Worm (Caenorhabditis elegans) whole organism, midembryonic: ENCODE results near the gene nhr-3.
"Not testable (repeated sequence)": the region's sequence is repeated elsewhere in the genome, so short reads cannot be mapped to it uniquely, and the experiment has no call there.

Experiments
- T22C8.4 ChIP-seq: fragments of 200-800 bp; sonication (Bioruptor generic); IDR thresholded peaks from 2 replicates; pipeline ENCODE4 v1.3.6; 2022; ENCODE audit warnings: missing genetic modification characterization, missing compliant biosample characterization
- cog-1 ChIP-seq: sonication (generic microtip); optimal IDR thresholded peaks from 2 replicates; lab custom pipeline; 2016; ENCODE audit warnings: missing genetic modification characterization, missing compliant biosample characterization
- flt-1 ChIP-seq: fragments of 200-800 bp; sonication (Bioruptor generic); IDR thresholded peaks from 2 replicates; pipeline ENCODE4 v1.3.6; 2022; ENCODE audit warnings: missing genetic modification characterization, missing compliant biosample characterization
- klf-2 ChIP-seq: fragments of 200-800 bp; sonication (Bioruptor generic); conservative IDR thresholded peaks from 2 replicates; pipeline ENCODE4 v1.3.6; 2022; ENCODE audit warnings: missing genetic modification reagents, missing genetic modification characterization, missing compliant biosample characterization
- med-1 ChIP-seq: sonication (generic microtip); optimal IDR thresholded peaks from 2 replicates; lab custom pipeline; 2017; ENCODE audit warnings: missing genetic modification characterization, mild to moderate bottlenecking, missing compliant biosample characterization, antibody characterized with exemption, missing genetic modification reagents; ENCODE audit not compliant: insufficient read depth
- ref-1 ChIP-seq: fragments of 200-800 bp; sonication (Bioruptor generic); conservative IDR thresholded peaks from 2 replicates; pipeline ENCODE4 v1.3.6; 2022; ENCODE audit warnings: missing genetic modification reagents, missing genetic modification characterization, missing compliant biosample characterization
- tab-1 ChIP-seq: fragments of 200-800 bp; sonication (Bioruptor generic); IDR thresholded peaks from 2 replicates; pipeline ENCODE4 v1.3.6; 2022; ENCODE audit warnings: missing genetic modification characterization, missing compliant biosample characterization
- ztf-23 ChIP-seq: fragments of 200-800 bp; sonication (Bioruptor generic); IDR thresholded peaks from 2 replicates; pipeline ENCODE4 v1.3.6; 2022; ENCODE audit warnings: missing genetic modification reagents, missing genetic modification characterization, missing compliant biosample characterization
- ztf-29 ChIP-seq: fragments of 200-800 bp; sonication (Bioruptor generic); IDR thresholded peaks from 2 replicates; pipeline ENCODE4 v1.3.6; 2022; ENCODE audit warnings: missing genetic modification reagents, missing genetic modification characterization, missing compliant biosample characterization

nhr-3 gene

DNA sequence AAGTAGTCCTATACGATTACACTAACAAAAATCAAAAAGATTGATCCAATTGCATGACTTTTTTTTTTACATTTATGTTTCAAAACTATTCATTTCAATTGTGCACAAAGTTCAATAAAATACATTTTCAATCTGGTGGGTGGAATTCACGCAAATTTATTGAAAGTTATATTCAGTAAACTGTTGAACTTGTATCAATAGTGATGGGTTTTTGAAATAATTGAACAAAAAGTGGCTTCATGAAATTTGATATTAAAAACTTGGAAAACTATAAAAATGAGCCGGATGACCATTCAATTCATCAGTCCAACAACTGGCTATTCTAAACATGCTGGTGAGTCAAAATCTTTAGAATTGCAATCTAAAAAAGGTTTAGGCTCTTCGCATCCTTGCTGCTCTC is 35.0 kb upstream of the nhr-3 start, which contains the start of gene nspc-16:
Gene nspc-16, plus strand, starts transcription at position 301 of the 400 bp plus-strand sequence.
- TF ChIP-seq tab-1 = no peak
- TF ChIP-seq ztf-23 (GFP tag; lab: Robert Waterston, UW) = no peak
- TF ChIP-seq ref-1 = no peak
- no peak for TF ChIP-seq flt-1 (GFP tag; lab: Robert Waterston, UW)
- TF ChIP-seq med-1 (GFP tag; lab: Kevin White, UChicago) = no peak

DNA sequence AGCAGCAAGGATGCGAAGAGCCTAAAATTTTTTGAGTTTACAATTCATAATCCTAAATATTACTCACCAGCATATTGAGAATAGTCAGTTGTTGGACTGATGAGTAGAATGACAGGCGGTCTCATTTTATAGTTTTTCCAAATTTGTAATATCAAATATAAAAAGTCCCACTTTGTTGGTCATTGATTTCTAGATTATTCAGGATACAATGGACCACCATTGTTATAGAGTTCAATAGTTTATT is 33.3 kb upstream of the nhr-3 start, which contains the start of gene nspc-17:
Gene nspc-17, minus strand, starts transcription at position 101 of the 244 bp plus-strand sequence.
- TF ChIP-seq klf-2; flt-1 (GFP tag; lab: Robert Waterston, UW); tab-1: not testable (repeated sequence)

DNA sequence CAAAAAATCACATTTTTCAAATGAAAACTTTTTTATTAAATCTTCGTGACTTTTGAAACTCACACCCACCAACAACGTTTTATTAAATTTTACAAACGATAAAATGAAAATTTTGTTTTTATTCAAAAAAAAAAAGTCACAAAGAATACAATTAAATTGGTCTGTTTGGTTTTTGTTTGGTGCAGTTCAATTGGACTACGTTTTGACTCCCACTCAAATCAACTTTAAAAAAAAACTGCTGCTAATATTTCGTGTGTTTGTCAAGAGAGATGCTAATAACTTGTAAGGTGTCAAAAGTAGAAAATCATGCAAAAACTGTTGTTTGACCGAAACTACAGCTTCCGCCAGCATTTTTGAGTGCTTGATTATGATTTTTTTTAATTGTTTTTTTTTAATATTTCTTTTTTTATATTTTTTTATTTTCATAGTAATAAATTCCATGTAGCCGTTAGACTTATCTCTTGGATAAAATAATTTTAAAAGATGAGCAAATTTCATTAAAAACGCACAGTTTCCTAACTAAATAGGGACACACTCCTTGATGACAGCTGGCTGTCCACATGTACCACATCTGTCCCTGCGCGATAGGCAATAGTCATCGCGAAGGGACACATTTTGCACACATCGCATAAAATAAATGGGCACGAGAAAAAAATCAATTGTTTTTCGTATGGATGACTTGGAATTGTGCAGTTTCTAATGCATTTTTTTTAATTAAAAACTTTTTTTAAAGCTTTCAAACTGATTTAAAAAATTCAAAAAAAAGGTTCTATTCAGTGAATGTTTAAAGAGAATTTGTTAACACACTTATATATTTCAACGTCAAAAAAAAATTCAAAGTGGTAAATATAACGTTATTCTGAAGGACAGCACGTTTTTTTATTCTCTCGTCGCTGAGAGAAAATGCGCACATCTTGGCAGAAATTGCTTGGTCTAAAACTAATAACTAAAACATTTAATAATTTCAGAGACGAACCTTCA is 32.7 kb upstream of the nhr-3 start:
- TF ChIP-seq T22C8.4 (GFP tag; lab: Robert Waterston, UW) = peak; percentile 99
- peak; percentile 55; the same call in 1 of the 2 replicates for TF ChIP-seq klf-2
- no peak; the same call in 1 of the 2 replicates for TF ChIP-seq tab-1
- peak; percentile 75 for TF ChIP-seq ztf-29 (GFP tag; lab: Robert Waterston, UW)
- peak; percentile 89 for TF ChIP-seq ztf-23 (GFP tag; lab: Robert Waterston, UW)
- no peak for TF ChIP-seq ref-1
- peak; percentile 89 for TF ChIP-seq flt-1 (GFP tag; lab: Robert Waterston, UW)
- peak; percentile 46 for TF ChIP-seq med-1 (GFP tag; lab: Kevin White, UChicago)
- TF ChIP-seq cog-1 (tag; lab: Kevin White, UChicago) = peak; percentile 99

DNA sequence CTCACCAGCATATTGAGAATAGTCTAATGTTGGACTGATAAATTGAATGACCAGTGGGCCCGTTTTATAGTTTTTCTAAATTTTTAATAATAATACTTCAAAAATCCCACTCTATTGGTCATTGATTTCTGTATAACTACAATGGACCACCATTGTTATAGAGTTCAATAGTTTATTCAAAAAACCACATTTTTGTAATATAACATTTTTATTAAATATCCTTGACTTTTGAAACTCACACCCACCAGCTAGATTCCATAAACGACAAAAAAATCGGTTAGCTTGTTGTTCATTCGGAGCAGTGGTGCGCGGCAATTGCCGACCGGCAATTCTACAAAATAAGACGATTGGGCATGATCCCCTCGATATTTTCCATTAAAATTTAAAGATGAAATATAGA is 30.7 kb upstream of the nhr-3 start, which contains the start of gene nspc-18:
Gene nspc-18, minus strand, starts transcription at position 101 of the 400 bp plus-strand sequence.
- TF ChIP-seq klf-2 = no peak
- TF ChIP-seq tab-1 = no peak
- no peak for TF ChIP-seq med-1 (GFP tag; lab: Kevin White, UChicago)

DNA sequence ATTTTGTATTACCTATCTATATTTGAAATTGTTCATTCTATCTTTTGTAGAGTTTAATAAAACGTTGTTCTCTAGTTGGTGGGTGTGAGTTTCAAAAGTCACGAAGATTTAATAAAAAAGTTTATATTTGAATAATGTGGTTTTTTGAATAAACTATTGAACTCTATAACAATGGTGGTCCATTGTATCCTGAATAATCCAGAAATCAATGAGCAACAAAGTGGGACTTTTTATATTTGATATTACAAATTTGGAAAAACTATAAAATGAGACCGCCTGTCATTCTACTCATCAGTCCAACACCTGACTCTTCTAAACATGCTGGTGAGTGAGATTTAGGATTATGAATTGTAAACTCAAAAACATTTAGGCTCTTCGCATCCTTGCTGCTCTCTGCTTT is 29.9 kb upstream of the nhr-3 start, which contains the start of gene nspc-19:
Gene nspc-19, plus strand, starts transcription at position 301 of the 400 bp plus-strand sequence.
- TF ChIP-seq ztf-29 (GFP tag; lab: Robert Waterston, UW); T22C8.4 (GFP tag; lab: Robert Waterston, UW); cog-1 (tag; lab: Kevin White, UChicago): not testable (repeated sequence)

DNA sequence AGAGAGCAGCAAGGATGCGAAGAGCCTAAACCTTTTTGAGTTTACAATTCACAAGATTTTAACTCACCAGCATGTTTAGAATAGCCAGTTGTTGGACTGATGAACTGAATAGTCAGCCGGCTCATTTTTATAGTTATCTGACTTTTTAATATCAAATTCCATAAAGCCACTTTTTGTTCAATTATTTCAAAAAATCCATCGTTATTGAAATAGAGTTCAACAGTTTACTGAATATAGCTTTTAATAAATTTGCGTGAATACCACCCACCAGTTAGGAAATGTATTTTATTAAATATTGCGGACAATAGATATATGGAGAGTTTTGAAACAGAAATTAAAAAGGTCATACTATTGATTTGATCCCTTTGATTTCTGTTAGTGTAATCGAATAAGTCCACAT is 28.2 kb upstream of the nhr-3 start, which contains the start of gene nspc-20:
Gene nspc-20, minus strand, starts transcription at position 101 of the 400 bp plus-strand sequence.
- TF ChIP-seq ref-1 = no peak
- no peak for TF ChIP-seq tab-1
- TF ChIP-seq cog-1 (tag; lab: Kevin White, UChicago) = no peak
- TF ChIP-seq klf-2 = no peak
- TF ChIP-seq T22C8.4 (GFP tag; lab: Robert Waterston, UW) = no peak
- no peak for TF ChIP-seq ztf-29 (GFP tag; lab: Robert Waterston, UW)
- TF ChIP-seq ztf-23 (GFP tag; lab: Robert Waterston, UW) = no peak
- no peak for TF ChIP-seq med-1 (GFP tag; lab: Kevin White, UChicago)
- TF ChIP-seq flt-1 (GFP tag; lab: Robert Waterston, UW) = no peak

DNA sequence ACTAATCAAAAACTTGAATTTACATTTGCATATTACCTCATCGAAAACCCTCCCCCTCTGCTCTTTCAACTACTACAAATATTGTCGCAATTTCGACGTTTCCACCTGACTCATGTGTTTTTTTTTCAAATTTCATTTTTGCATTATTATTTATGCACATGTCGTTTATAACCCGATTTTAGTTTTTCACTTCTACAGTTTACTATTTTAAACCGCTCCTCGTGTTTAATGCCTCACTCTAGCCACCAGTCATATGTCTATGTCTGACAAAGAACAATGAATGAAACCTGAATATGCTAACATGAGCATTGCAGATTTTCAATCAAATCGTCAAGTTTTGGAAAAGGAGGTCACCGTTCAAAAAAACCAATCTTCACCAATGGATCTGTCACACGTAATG is 24.2 kb upstream of the nhr-3 start, which contains the start of gene T24C2.5:
Gene T24C2.5, plus strand, starts transcription at position 301 of the 400 bp plus-strand sequence.
- no peak for TF ChIP-seq ztf-29 (GFP tag; lab: Robert Waterston, UW)
- TF ChIP-seq klf-2 = no peak
- no peak for TF ChIP-seq ztf-23 (GFP tag; lab: Robert Waterston, UW)
- no peak for TF ChIP-seq tab-1
- TF ChIP-seq cog-1 (tag; lab: Kevin White, UChicago) = no peak
- TF ChIP-seq ref-1 = no peak
- TF ChIP-seq med-1 (GFP tag; lab: Kevin White, UChicago) = no peak
- TF ChIP-seq T22C8.4 (GFP tag; lab: Robert Waterston, UW) = no peak
- TF ChIP-seq flt-1 (GFP tag; lab: Robert Waterston, UW) = no peak

DNA sequence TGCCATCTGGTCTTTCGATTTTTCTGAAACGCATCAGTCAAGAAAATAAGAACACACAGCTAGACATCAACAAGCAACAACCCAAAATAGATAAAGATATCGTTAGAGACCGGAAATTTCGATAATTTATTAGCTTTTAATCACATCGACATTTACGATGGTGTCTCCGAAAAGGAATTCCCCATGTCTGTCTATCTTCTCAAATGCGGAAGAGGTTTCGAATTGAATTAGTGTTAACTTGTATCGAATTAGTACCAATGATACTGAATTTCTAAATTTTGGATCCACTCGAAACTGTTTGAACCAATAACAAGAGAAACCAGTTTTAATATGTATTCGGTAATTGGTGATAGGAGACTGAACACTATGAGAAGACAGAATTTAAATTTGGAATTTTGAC is 23.7 kb upstream of the nhr-3 start:
- TF ChIP-seq ref-1 (no peak), med-1 (GFP tag; lab: Kevin White, UChicago) (no peak), ztf-29 (GFP tag; lab: Robert Waterston, UW) (no peak), tab-1 (no peak), klf-2 (no peak), ztf-23 (GFP tag; lab: Robert Waterston, UW) (no peak), cog-1 (tag; lab: Kevin White, UChicago) (no peak), T22C8.4 (GFP tag; lab: Robert Waterston, UW) (no peak), flt-1 (GFP tag; lab: Robert Waterston, UW) (no peak)

DNA sequence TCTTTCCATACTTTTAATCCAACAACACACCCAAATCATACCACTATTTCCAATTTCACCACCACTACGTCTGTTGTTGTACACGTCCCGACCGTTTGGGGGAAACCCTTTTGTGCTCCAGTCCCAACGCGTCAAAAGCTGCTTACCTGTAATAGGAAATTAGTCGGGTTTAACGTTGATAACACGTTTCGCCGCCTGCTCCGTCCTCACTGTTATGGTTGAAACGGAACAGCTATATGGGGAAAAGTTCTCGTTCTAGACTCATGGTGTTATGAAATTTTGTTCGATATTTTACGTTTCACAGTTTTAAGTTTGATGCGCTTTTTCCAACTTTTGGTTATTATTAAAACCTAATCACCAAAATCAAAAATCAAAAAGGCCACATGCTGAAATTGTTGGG is 22.4 kb upstream of the nhr-3 start:
- no peak for TF ChIP-seq med-1 (GFP tag; lab: Kevin White, UChicago)
- no peak for TF ChIP-seq ztf-23 (GFP tag; lab: Robert Waterston, UW)
- TF ChIP-seq cog-1 (tag; lab: Kevin White, UChicago) = no peak
- no peak for TF ChIP-seq klf-2
- no peak for TF ChIP-seq ref-1
- TF ChIP-seq flt-1 (GFP tag; lab: Robert Waterston, UW) = no peak
- TF ChIP-seq ztf-29 (GFP tag; lab: Robert Waterston, UW) = no peak

DNA sequence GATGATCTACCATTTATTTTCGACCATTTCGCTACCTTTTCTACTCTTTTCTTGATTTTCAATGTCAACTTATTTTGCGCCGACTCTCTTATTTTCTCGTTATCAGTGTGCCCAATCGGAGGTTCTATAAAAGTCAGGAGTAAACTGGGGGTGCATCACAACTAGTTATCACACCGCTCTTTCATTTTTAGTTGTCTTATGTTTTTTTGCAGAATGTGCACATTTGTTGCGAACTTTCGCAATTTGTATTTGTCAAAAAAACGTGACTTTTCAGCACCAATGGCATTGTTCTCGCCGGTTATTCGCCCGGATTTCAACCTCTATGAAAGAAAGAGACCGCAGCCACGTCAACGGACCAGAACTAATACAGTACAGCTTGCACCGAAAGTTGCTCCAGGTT is 20.7 kb upstream of the nhr-3 start:
- TF ChIP-seq flt-1 (GFP tag; lab: Robert Waterston, UW) = no peak
- TF ChIP-seq ref-1 = no peak
- TF ChIP-seq cog-1 (tag; lab: Kevin White, UChicago) = no peak
- no peak for TF ChIP-seq klf-2
- TF ChIP-seq tab-1 = no peak
- no peak for TF ChIP-seq ztf-23 (GFP tag; lab: Robert Waterston, UW)
- no peak for TF ChIP-seq T22C8.4 (GFP tag; lab: Robert Waterston, UW)
- TF ChIP-seq ztf-29 (GFP tag; lab: Robert Waterston, UW) = no peak
- no peak for TF ChIP-seq med-1 (GFP tag; lab: Kevin White, UChicago)
